Worm (Caenorhabditis elegans): ENCODE measurements around the gene ttr-17.

Gene ttr-17

DNA sequence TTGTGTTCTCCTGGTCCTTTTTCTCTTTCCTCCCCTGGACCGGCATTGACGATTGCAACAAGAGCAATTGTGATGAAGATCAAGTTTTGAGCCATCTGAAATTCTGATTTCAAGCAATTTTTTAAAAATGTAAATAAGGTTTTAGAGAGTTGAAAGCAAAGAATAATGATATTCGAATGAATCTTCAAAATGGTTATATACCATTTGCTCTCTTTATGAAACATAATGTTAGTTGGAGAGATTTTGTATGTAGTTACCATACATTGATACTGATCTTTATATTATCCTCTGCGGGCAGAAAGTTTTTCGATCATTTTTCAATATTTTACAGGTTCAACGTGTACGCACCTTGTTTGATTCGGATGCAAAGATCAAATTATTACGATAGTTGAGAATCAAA, 38.9 kb upstream of the ttr-17 start, which contains the start of gene srlf-24:
srlf-24 (minus strand) TSS at position 101 of the 400 bp plus-strand sequence.
- TF ChIP-seq npax-4 (tag; optimal IDR thresholded peaks at IDR 0.05) (no peak), elt-4 (tag; optimal IDR thresholded peaks at IDR 0.05) (no peak), ceh-31 (tag; optimal IDR thresholded peaks at IDR 0.05) (no peak), hlh-15 (tag; optimal IDR thresholded peaks at IDR 0.05) (no peak), dve-1 (tag; optimal IDR thresholded peaks at IDR 0.05) (no peak), ahr-1 (tag; optimal IDR thresholded peaks at IDR 0.05) (no peak), ztf-16 (tag; optimal IDR thresholded peaks at IDR 0.05) (no peak), rnt-1 (tag; optimal IDR thresholded peaks at IDR 0.05) (no peak), ref-2 (tag; optimal IDR thresholded peaks at IDR 0.05) (no peak)

DNA sequence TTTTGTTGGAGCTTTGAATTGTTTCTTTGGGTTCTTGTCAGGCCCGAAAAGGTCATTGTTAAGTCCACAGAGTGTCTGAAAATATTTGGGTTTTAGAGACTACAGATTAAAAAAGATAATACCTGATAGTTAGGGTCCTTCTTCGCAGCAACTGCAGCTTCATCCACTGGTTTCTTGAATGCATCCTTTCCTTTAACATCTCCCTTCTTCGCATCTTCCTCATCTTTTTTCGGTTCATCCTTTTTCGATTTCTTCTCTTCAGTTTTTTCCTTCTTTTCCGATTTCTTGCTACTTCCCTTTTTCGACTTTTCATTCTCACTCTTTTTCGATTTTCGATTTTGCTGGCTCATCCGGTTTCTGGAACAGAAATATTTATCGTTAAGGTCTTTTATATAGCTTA, 36.7 kb upstream of the ttr-17 start:
- peak; percentile 79 for TF ChIP-seq nhr-11 (tag; optimal IDR thresholded peaks at IDR 0.05)
- no peak for TF ChIP-seq ceh-24 (tag; optimal IDR thresholded peaks at IDR 0.05)
- no peak for TF ChIP-seq F13H6.1 (tag; optimal IDR thresholded peaks at IDR 0.05)

DNA sequence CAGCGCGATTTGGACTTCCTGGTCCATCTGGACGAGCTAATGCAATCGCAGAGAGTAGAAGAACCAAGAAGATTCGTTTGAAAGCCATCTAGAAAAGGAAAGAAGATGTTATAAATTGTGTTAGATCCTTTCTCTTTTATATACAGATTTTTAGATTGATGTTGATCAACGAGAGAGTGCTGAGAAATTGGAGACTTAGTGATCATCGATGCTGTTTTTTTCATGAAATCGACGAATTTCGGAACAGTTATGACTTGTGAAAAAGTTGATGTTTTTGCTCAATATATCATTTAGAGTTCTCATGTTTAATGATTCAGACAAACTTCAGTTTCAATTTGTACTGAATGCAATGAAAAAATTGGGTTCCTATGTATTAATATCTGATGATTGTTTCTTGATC, 35.8 kb upstream of the ttr-17 start, which contains the start of gene srlf-17:
srlf-17 (minus strand) TSS at position 101 of the 400 bp plus-strand sequence.
- TF ChIP-seq ttx-3 (tag; optimal IDR thresholded peaks at IDR 0.05) (no peak), ref-2 (tag; optimal IDR thresholded peaks at IDR 0.05) (no peak), ceh-6 (GFP tag; optimal IDR thresholded peaks at IDR 0.05) (no peak), unc-86 (tag; optimal IDR thresholded peaks at IDR 0.05) (no peak), ceh-24 (tag; optimal IDR thresholded peaks at IDR 0.05) (no peak), lin-11 (tag; optimal IDR thresholded peaks at IDR 0.05) (no peak), T23F11.4 (GFP tag; optimal IDR thresholded peaks at IDR 0.05) (no peak), pat-9 (tag; optimal IDR thresholded peaks at IDR 0.05) (no peak), pqm-1 (tag; optimal IDR thresholded peaks at IDR 0.05) (no peak), hlh-8 (tag; optimal IDR thresholded peaks at IDR 0.05) (no peak), eyg-1 (tag; optimal IDR thresholded peaks at IDR 0.05) (no peak), ama-1 (optimal IDR thresholded peaks at IDR 0.05) (no peak), ceh-31 (tag; optimal IDR thresholded peaks at IDR 0.05) (no peak), elt-4 (tag; optimal IDR thresholded peaks at IDR 0.05) (no peak), nhr-11 (tag; optimal IDR thresholded peaks at IDR 0.05) (no peak)

DNA sequence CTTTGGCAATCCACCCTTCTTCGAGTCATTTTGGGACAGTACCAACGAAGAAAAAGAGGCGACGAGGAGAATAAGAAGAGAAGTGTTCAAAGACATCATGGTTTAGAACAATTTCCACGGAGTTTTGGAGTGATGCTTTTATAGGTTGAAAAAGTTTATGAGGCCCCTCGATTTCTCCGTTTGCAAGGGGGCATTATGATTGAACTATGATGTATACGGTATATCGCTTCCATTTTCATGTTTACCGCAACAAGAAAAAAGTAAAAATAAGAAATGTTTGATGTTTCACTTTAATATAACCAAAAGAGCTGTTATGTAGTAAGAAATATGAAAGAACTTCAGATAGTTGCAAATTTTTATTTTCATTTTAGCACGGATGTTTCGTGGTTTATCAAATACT, 34.6 kb upstream of the ttr-17 start, which contains the start of gene srlf-18:
srlf-18 (minus strand) TSS at position 101 of the 400 bp plus-strand sequence.
- no peak for TF ChIP-seq hlh-8 (tag; optimal IDR thresholded peaks at IDR 0.05)
- TF ChIP-seq lim-6 (tag; optimal IDR thresholded peaks at IDR 0.05), result no peak
- TF ChIP-seq ceh-2 (tag; optimal IDR thresholded peaks at IDR 0.05), result no peak
- TF ChIP-seq nfya-1 (tag; optimal IDR thresholded peaks at IDR 0.05), result no peak

DNA sequence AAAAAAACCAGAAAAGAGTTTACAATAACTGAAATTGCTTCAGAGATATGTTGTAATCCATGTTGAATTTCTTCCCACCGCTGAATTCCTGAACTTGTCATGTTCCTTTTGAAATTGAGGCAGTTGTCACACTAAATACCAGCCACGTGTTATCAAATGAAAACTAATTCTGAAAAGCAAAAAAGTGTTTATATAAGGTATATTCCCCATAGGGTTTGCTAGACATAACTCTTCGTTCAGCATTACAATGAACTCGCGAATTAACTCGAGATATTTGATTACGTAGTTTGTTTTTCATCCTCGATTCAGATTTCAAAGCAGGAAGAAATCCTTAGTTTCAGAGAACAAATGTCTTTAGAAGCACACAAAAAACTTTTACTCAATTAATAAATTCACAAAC, 33.4 kb upstream of the ttr-17 start, which contains the start of gene str-3:
str-3 (minus strand) TSS at position 101 of the 400 bp plus-strand sequence.
- TF ChIP-seq rnt-1 (tag; optimal IDR thresholded peaks at IDR 0.05), result no peak
- TF ChIP-seq unc-42 (tag; optimal IDR thresholded peaks at IDR 0.05), result no peak
- TF ChIP-seq nfya-1 (tag; optimal IDR thresholded peaks at IDR 0.05), result no peak
- no peak for TF ChIP-seq elt-4 (tag; optimal IDR thresholded peaks at IDR 0.05)
- TF ChIP-seq ref-2 (tag; optimal IDR thresholded peaks at IDR 0.05), result no peak
- no peak for TF ChIP-seq Y22D7AL.16 (tag; optimal IDR thresholded peaks at IDR 0.05)
- TF ChIP-seq ceh-9 (tag; optimal IDR thresholded peaks at IDR 0.05), result no peak
- TF ChIP-seq unc-86 (tag; optimal IDR thresholded peaks at IDR 0.05), result no peak
- no peak for TF ChIP-seq ceh-6 (GFP tag; optimal IDR thresholded peaks at IDR 0.05)
- TF ChIP-seq ttx-3 (tag; optimal IDR thresholded peaks at IDR 0.05), result no peak

DNA sequence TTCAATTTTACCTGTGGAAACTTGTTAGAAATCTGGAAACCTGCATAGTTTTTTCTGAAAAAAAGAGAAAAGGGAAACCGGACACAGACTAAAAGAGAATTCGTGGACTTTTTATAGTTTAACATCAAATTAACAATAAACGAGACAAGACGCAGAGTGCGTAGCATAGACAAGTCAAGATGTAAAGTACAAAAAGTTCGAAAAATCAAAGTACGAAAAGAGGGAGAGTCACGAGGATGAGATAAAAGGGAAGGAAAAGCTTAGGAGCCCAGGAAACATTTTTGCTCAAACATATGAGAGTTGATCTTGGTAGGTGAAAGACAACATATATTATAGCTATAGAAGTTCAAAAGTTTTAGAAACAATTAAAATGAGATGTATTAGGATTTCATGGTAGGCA, 31.0 kb upstream of the ttr-17 start, which contains the start of gene M7.12:
M7.12 (minus strand) TSS at position 188 of the 400 bp plus-strand sequence.
- no peak for TF ChIP-seq fkh-10 (GFP tag; optimal IDR thresholded peaks at IDR 0.05)
- TF ChIP-seq lim-6 (tag; optimal IDR thresholded peaks at IDR 0.05), result no peak
- no peak for TF ChIP-seq fax-1 (tag; optimal IDR thresholded peaks at IDR 0.05)
- TF ChIP-seq ceh-45 (GFP tag; IDR thresholded peaks at IDR 0.05), result no peak
- no peak for TF ChIP-seq nhr-11 (tag; optimal IDR thresholded peaks at IDR 0.05)
- TF ChIP-seq hlh-8 (tag; optimal IDR thresholded peaks at IDR 0.05), result no peak
- no peak for TF ChIP-seq zip-5 (tag; optimal IDR thresholded peaks at IDR 0.05)
- no peak for TF ChIP-seq K09A11.1 (tag; optimal IDR thresholded peaks at IDR 0.05; ENCODE audit: insufficient read depth)
- TF ChIP-seq unc-42 (tag; optimal IDR thresholded peaks at IDR 0.05), result no peak
- TF ChIP-seq pha-2 (tag; optimal IDR thresholded peaks at IDR 0.05), result no peak
- no peak for TF ChIP-seq ceh-22 (tag; optimal IDR thresholded peaks at IDR 0.05)
- TF ChIP-seq hlh-15 (tag; optimal IDR thresholded peaks at IDR 0.05), result no peak
- no peak for TF ChIP-seq pat-9 (tag; optimal IDR thresholded peaks at IDR 0.05)
- no peak for TF ChIP-seq pqm-1 (tag; optimal IDR thresholded peaks at IDR 0.05)
- no peak for TF ChIP-seq ceh-24 (tag; optimal IDR thresholded peaks at IDR 0.05)

All from whole organism, late embryonic.